Worm (Caenorhabditis elegans) whole organism, L1 larva: ENCODE results near the gene C53C11.5.

Experiments used
- C04F5.9 ChIP-seq: sonication (generic microtip); optimal IDR thresholded peaks from 2 replicates; lab custom pipeline; 2016; ENCODE audit warnings: missing genetic modification characterization, missing compliant biosample characterization
- F16B12.6 ChIP-seq: fragments of 150-350 bp; optimal IDR thresholded peaks from 2 replicates; lab custom pipeline; 2014; ENCODE audit warnings: missing biosample characterization, missing genetic modification characterization
- aha-1 ChIP-seq: fragments of 150-350 bp; optimal IDR thresholded peaks from 2 replicates; lab custom pipeline; 2014; ENCODE audit warnings: missing biosample characterization, missing genetic modification characterization
- ama-1 ChIP-seq: fragments of 150-350 bp; optimal IDR thresholded peaks from 2 replicates; lab custom pipeline; 2014
- ceh-63 ChIP-seq: fragments of 200-800 bp; sonication (Bioruptor generic); optimal IDR thresholded peaks from 2 replicates; lab custom pipeline; 2018; ENCODE audit warnings: mild to moderate bottlenecking, missing genetic modification characterization, missing compliant biosample characterization
- ceh-8 ChIP-seq: fragments of 200-800 bp; sonication (Bioruptor generic); optimal IDR thresholded peaks from 2 replicates; lab custom pipeline; 2018; ENCODE audit warnings: mild to moderate bottlenecking, missing genetic modification characterization, moderate library complexity, missing compliant biosample characterization
- ceh-82 ChIP-seq, 3 experiments: fragments of 150-350 bp in 1 of 3; sonication (generic microtip) in 2 of 3; optimal IDR thresholded peaks; 2 replicates each; lab custom pipeline; 2014 to 2017; ENCODE audit warnings: missing biosample characterization in 3 of 3, missing genetic modification characterization in 3 of 3
- ceh-88 ChIP-seq: fragments of 200-800 bp; sonication (Bioruptor generic); IDR thresholded peaks from 2 replicates; pipeline ENCODE4 v1.3.6; 2022; ENCODE audit warnings: missing genetic modification characterization, missing compliant biosample characterization
- efl-1 ChIP-seq, 4 experiments: fragments of 150-350 bp; optimal IDR thresholded peaks in 3 of 4; peaks in 1 of 4; 1 replicate in 1 of 4; 2 replicates in 3 of 4; lab custom pipeline; 2014; ENCODE audit warnings: missing biosample characterization in 2 of 4, missing genetic modification characterization in 2 of 4, missing genetic modification reagents in 2 of 4
- elt-2 ChIP-seq: sonication (generic microtip); optimal IDR thresholded peaks from 2 replicates; lab custom pipeline; 2016; ENCODE audit warnings: missing genetic modification characterization, mild to moderate bottlenecking, inconsistent platforms, missing compliant biosample characterization, missing genetic modification reagents
- ets-5 ChIP-seq: fragments of 200-800 bp; sonication (Bioruptor generic); IDR thresholded peaks from 2 replicates; pipeline ENCODE4 v1.3.6; 2022; ENCODE audit warnings: missing genetic modification characterization, missing compliant biosample characterization
- fkh-10 ChIP-seq: sonication (generic microtip); optimal IDR thresholded peaks from 2 replicates; lab custom pipeline; 2017; ENCODE audit warnings: missing biosample characterization, missing genetic modification reagents, missing genetic modification characterization
- fkh-8 ChIP-seq: sonication (generic microtip); optimal IDR thresholded peaks from 2 replicates; lab custom pipeline; 2016; ENCODE audit warnings: mild to moderate bottlenecking, missing genetic modification characterization, missing compliant biosample characterization
- hlh-17 ChIP-seq: fragments of 200-800 bp; sonication (Bioruptor generic); optimal IDR thresholded peaks from 2 replicates; lab custom pipeline; 2018; ENCODE audit warnings: missing genetic modification characterization, mild to moderate bottlenecking, missing compliant biosample characterization, moderate library complexity, borderline replicate concordance
- hpl-2 ChIP-seq: fragments of 150-350 bp; optimal IDR thresholded peaks from 2 replicates; lab custom pipeline; 2014; ENCODE audit warnings: missing biosample characterization, missing genetic modification reagents, missing genetic modification characterization
- isw-1 ChIP-seq: fragments of 200-800 bp; sonication (Bioruptor generic); IDR thresholded peaks from 2 replicates; pipeline ENCODE4 v1.3.6; 2022; ENCODE audit warnings: missing genetic modification characterization, missing compliant biosample characterization
- lin-13 ChIP-seq: fragments of 150-350 bp; optimal IDR thresholded peaks from 2 replicates; lab custom pipeline; 2014; ENCODE audit warnings: missing biosample characterization, missing genetic modification reagents, missing genetic modification characterization
- lin-14 ChIP-seq: fragments of 200-800 bp; sonication (Bioruptor generic); optimal IDR thresholded peaks from 2 replicates; lab custom pipeline; 2018; ENCODE audit warnings: mild to moderate bottlenecking, missing genetic modification characterization, moderate library complexity, missing compliant biosample characterization
- mab-9 ChIP-seq: fragments of 200-800 bp; sonication (Bioruptor generic); IDR thresholded peaks from 2 replicates; pipeline ENCODE4 v1.3.6; 2022; ENCODE audit warnings: missing genetic modification reagents, missing genetic modification characterization, missing compliant biosample characterization
- mef-2 ChIP-seq: fragments of 150-350 bp; optimal IDR thresholded peaks from 2 replicates; lab custom pipeline; 2014; ENCODE audit warnings: missing biosample characterization, missing genetic modification characterization
- nhr-19 ChIP-seq: fragments of 200-800 bp; sonication (Bioruptor generic); conservative IDR thresholded peaks from 2 replicates; pipeline ENCODE4 v1.3.6; 2022; ENCODE audit warnings: missing genetic modification characterization, missing compliant biosample characterization
- nhr-20 ChIP-seq: sonication (generic microtip); optimal IDR thresholded peaks from 2 replicates; lab custom pipeline; 2016; ENCODE audit warnings: mild to moderate bottlenecking, missing genetic modification characterization, missing compliant biosample characterization
- nhr-237 ChIP-seq: fragments of 150-350 bp; optimal IDR thresholded peaks from 2 replicates; lab custom pipeline; 2014; ENCODE audit warnings: missing biosample characterization, missing genetic modification characterization
- nhr-47 ChIP-seq: sonication (generic microtip); optimal IDR thresholded peaks from 2 replicates; lab custom pipeline; 2016; ENCODE audit warnings: mild to moderate bottlenecking, missing genetic modification characterization, moderate library complexity, missing compliant biosample characterization
- nhr-71 ChIP-seq: sonication (generic microtip); optimal IDR thresholded peaks from 2 replicates; lab custom pipeline; 2016; ENCODE audit warnings: mild to moderate bottlenecking, missing genetic modification characterization, moderate library complexity, missing compliant biosample characterization
- nhr-85 ChIP-seq: sonication (generic microtip); peaks from one replicate; lab custom pipeline; 2016; ENCODE audit warnings: missing genetic modification characterization, inconsistent platforms, missing compliant biosample characterization
- nhr-90 ChIP-seq: sonication (generic microtip); optimal IDR thresholded peaks from 2 replicates; lab custom pipeline; 2016; ENCODE audit warnings: mild to moderate bottlenecking, missing genetic modification characterization, missing compliant biosample characterization; ENCODE audit not compliant: poor library complexity
- skn-1 ChIP-seq: fragments of 150-350 bp; optimal IDR thresholded peaks from 2 replicates; lab custom pipeline; 2014; ENCODE audit warnings: missing biosample characterization, missing genetic modification characterization
- snu-23 ChIP-seq: sonication (generic microtip); optimal IDR thresholded peaks from 2 replicates; lab custom pipeline; 2016; ENCODE audit warnings: missing genetic modification characterization, missing compliant biosample characterization
- sox-4 ChIP-seq: sonication (generic microtip); optimal IDR thresholded peaks from 2 replicates; lab custom pipeline; 2016; ENCODE audit warnings: missing genetic modification characterization, missing compliant biosample characterization
- sptf-1 ChIP-seq: fragments of 150-350 bp; optimal IDR thresholded peaks from 2 replicates; lab custom pipeline; 2014; ENCODE audit warnings: missing biosample characterization, missing genetic modification characterization
- swsn-7 ChIP-seq: sonication (generic microtip); optimal IDR thresholded peaks from 2 replicates; lab custom pipeline; 2016; ENCODE audit warnings: missing genetic modification characterization, missing compliant biosample characterization
- tlp-1 ChIP-seq: fragments of 150-350 bp; optimal IDR thresholded peaks from 2 replicates; lab custom pipeline; 2014; ENCODE audit warnings: missing biosample characterization, missing genetic modification characterization
- unc-30 ChIP-seq: sonication (generic microtip); optimal IDR thresholded peaks from 2 replicates; lab custom pipeline; 2017; ENCODE audit warnings: missing biosample characterization, missing genetic modification characterization
- unc-62 ChIP-seq: fragments of 150-350 bp; optimal IDR thresholded peaks from 2 replicates; lab custom pipeline; 2014; ENCODE audit warnings: missing biosample characterization, missing genetic modification reagents, missing genetic modification characterization
- unc-86 ChIP-seq: sonication (generic microtip); optimal IDR thresholded peaks from 2 replicates; lab custom pipeline; 2016; ENCODE audit warnings: missing genetic modification characterization, missing compliant biosample characterization
- unc-98 ChIP-seq: fragments of 200-800 bp; sonication (Bioruptor generic); IDR thresholded peaks from 2 replicates; pipeline ENCODE4 v1.3.6; 2022; ENCODE audit warnings: missing genetic modification characterization, missing compliant biosample characterization
- xbp-1 ChIP-seq: sonication (generic microtip); optimal IDR thresholded peaks from 2 replicates; lab custom pipeline; 2016; ENCODE audit warnings: missing genetic modification characterization, missing compliant biosample characterization
- ztf-4 ChIP-seq: fragments of 150-350 bp; optimal IDR thresholded peaks from 2 replicates; lab custom pipeline; 2014; ENCODE audit warnings: missing biosample characterization, missing genetic modification characterization

Gene C53C11.5

DNA sequence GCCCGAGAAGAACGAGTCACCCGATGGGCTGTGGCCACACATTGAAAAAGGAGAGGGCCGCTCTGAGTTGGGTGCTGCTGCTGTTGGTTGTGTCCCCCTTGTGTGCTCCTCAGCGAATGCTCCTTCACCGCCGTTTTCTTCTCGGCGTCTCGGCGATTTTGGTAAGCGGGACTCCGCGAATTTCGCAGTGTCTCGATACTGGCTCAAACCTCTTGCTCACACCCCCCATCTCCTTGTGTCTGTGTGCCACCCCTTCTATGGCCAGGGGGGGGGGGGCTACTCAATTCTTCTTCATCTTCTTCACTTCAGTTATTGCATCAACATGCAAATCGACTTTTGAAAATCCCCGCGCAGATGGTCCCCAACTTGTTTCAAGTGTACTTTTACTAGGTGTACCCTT is 18.9 kb upstream of the C53C11.5 start:
- TF ChIP-seq isw-1 (GFP tag; lab: Robert Waterston, UW) (0 out of 2 replicates have a peak, but pooled peaks have one; percentile 9), nhr-71 (peak; percentile 21), nhr-85 (tag; lab: Kevin White, UChicago) (peak; percentile 25), swsn-7 (tag; lab: Kevin White, UChicago) (peak; percentile 26), snu-23 (GFP tag; lab: Kevin White, UChicago) (peak; percentile 26), unc-30 (tag; lab: Kevin White, UChicago) (no peak), C04F5.9 (tag; lab: Kevin White, UChicago) (no peak), F16B12.6 (no peak), mab-9 (GFP tag; lab: Robert Waterston, UW) (peak; percentile 55; the same call in 1 of the 2 replicates), lin-14 (GFP tag; lab: Kevin White, UChicago) (peak; percentile 80), xbp-1 (tag; lab: Kevin White, UChicago) (no peak), ama-1 (lab: Kevin White, UChicago) (no peak), skn-1 (tag; lab: Kevin White, UChicago) (no peak), tlp-1 (tag; lab: Kevin White, UChicago) (no peak), sox-4 (tag; lab: Kevin White, UChicago) (no peak), hpl-2 (GFP tag; lab: Kevin White, UChicago) (no peak), elt-2 (no peak), ceh-82 (tag; optimal IDR thresholded peaks at IDR 0.05; lab: Kevin White, UChicago) (peak; percentile 6 to 64 (median 32)), ceh-63 (GFP tag; lab: Kevin White, UChicago) (no peak), nhr-90 (tag; lab: Kevin White, UChicago) (no peak), unc-62 (GFP tag; lab: Kevin White, UChicago) (no peak), hlh-17 (GFP tag; lab: Kevin White, UChicago) (no peak), nhr-237 (tag; lab: Kevin White, UChicago) (no peak), ceh-8 (GFP tag; lab: Kevin White, UChicago) (peak; percentile 23), mef-2 (tag; lab: Kevin White, UChicago) (no peak), fkh-8 (tag; lab: Kevin White, UChicago) (peak; percentile 49), lin-13 (no peak), sptf-1 (no peak), unc-98 (GFP tag; lab: Robert Waterston, UW) (no peak), nhr-19 (GFP tag; lab: Robert Waterston, UW) (no peak), aha-1 (tag; lab: Kevin White, UChicago) (no peak), unc-86 (tag; lab: Kevin White, UChicago) (peak; percentile 26), efl-1 (optimal IDR thresholded peaks at IDR 0.05; lab: Kevin White, UChicago) (no peak), efl-1 (GFP tag; optimal IDR thresholded peaks at IDR 0.05 in 1 of 2; lab: Kevin White, UChicago) (peak in 1 of 2 experiments; percentile 40), nhr-47 (tag; lab: Kevin White, UChicago) (peak; percentile 34), fkh-10 (peak; percentile 19)

ce11 chrX:17318284-17318683 is 15.6 kb upstream of the C53C11.5 start, which contains the start of gene ptr-5:
ptr-5 (plus strand) TSS chrX:17318584.
- TF ChIP-seq efl-1 (optimal IDR thresholded peaks at IDR 0.05; lab: Kevin White, UChicago) (no peak), efl-1 (GFP tag; optimal IDR thresholded peaks at IDR 0.05 in 1 of 2; lab: Kevin White, UChicago) (peak in 1 of 2 experiments; percentile 27), aha-1 (tag; lab: Kevin White, UChicago) (no peak), fkh-8 (tag; lab: Kevin White, UChicago) (peak; percentile 74)

DNA sequence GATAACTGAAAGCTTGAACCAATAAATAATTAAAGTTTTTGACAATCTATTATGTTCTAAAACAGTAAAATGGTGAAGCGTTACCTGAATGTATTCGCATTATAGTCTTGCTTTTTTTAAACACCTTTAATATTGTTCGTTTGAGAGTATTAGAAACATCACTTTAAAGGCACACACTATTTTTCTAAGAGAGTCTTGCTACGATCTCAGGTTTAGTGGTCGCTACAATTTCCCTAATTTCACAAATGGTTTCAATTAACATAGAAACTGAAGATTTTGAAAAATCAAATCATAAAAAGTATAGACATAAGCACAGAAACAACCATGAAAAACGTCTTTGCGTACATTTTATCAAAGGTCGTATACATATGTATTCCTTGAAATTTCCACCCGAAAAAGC is 13.3 kb upstream of the C53C11.5 start:
- TF ChIP-seq ets-5 = no peak
- TF ChIP-seq ceh-88 = no peak
- no peak for TF ChIP-seq ztf-4 (tag; lab: Kevin White, UChicago)
- TF ChIP-seq nhr-20 (tag; lab: Kevin White, UChicago) = no peak
- no peak for TF ChIP-seq efl-1 (optimal IDR thresholded peaks at IDR 0.05; lab: Kevin White, UChicago)
- peak in 1 of 2 experiments; percentile 71 for TF ChIP-seq efl-1 (GFP tag; optimal IDR thresholded peaks at IDR 0.05 in 1 of 2; lab: Kevin White, UChicago)
- TF ChIP-seq, all 84 proteins: peak for 1
